Worm (Caenorhabditis elegans) whole organism, midembryonic: ENCODE data around the gene dmsr-13.

Source experiments
- T22C8.4 ChIP-seq: fragments of 200-800 bp; sonication (Bioruptor generic); IDR thresholded peaks from 2 replicates; pipeline ENCODE4 v1.3.6; 2022; ENCODE audit warnings: missing genetic modification characterization, missing compliant biosample characterization
- cog-1 ChIP-seq: sonication (generic microtip); optimal IDR thresholded peaks from 2 replicates; lab custom pipeline; 2016; ENCODE audit warnings: missing genetic modification characterization, missing compliant biosample characterization
- flt-1 ChIP-seq: fragments of 200-800 bp; sonication (Bioruptor generic); IDR thresholded peaks from 2 replicates; pipeline ENCODE4 v1.3.6; 2022; ENCODE audit warnings: missing genetic modification characterization, missing compliant biosample characterization
- klf-2 ChIP-seq: fragments of 200-800 bp; sonication (Bioruptor generic); conservative IDR thresholded peaks from 2 replicates; pipeline ENCODE4 v1.3.6; 2022; ENCODE audit warnings: missing genetic modification reagents, missing genetic modification characterization, missing compliant biosample characterization
- med-1 ChIP-seq: sonication (generic microtip); optimal IDR thresholded peaks from 2 replicates; lab custom pipeline; 2017; ENCODE audit warnings: missing genetic modification characterization, mild to moderate bottlenecking, missing compliant biosample characterization, antibody characterized with exemption, missing genetic modification reagents; ENCODE audit not compliant: insufficient read depth
- ref-1 ChIP-seq: fragments of 200-800 bp; sonication (Bioruptor generic); conservative IDR thresholded peaks from 2 replicates; pipeline ENCODE4 v1.3.6; 2022; ENCODE audit warnings: missing genetic modification reagents, missing genetic modification characterization, missing compliant biosample characterization
- tab-1 ChIP-seq: fragments of 200-800 bp; sonication (Bioruptor generic); IDR thresholded peaks from 2 replicates; pipeline ENCODE4 v1.3.6; 2022; ENCODE audit warnings: missing genetic modification characterization, missing compliant biosample characterization
- ztf-23 ChIP-seq: fragments of 200-800 bp; sonication (Bioruptor generic); IDR thresholded peaks from 2 replicates; pipeline ENCODE4 v1.3.6; 2022; ENCODE audit warnings: missing genetic modification reagents, missing genetic modification characterization, missing compliant biosample characterization
- ztf-29 ChIP-seq: fragments of 200-800 bp; sonication (Bioruptor generic); IDR thresholded peaks from 2 replicates; pipeline ENCODE4 v1.3.6; 2022; ENCODE audit warnings: missing genetic modification reagents, missing genetic modification characterization, missing compliant biosample characterization

DNA sequence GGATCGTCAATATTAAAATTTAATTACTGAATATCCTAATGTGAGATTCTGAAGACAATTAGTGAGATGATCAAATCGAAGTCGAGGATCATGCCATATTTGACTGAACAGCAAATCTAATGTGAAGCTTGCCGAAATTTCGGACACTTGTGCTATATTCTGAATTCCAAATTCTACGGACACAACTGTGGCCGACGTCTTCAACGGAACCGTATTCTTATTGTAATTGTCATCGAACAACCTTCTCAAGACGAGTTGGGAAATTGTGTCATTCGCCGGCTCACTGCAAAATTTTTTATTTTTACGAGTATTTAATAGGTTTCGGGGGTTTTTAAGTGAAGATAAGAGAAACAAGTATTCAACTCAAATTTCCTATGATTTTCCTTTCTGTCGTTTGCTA is 22.7 kb upstream of the dmsr-13 start, which contains the start of gene T15B7.1:
- TF ChIP-seq med-1 (GFP tag; lab: Kevin White, UChicago), result no peak
- no peak for TF ChIP-seq T22C8.4 (GFP tag; lab: Robert Waterston, UW)
- TF ChIP-seq ztf-23 (GFP tag; lab: Robert Waterston, UW), result no peak
- no peak for TF ChIP-seq flt-1 (GFP tag; lab: Robert Waterston, UW)
- no peak for TF ChIP-seq klf-2 (GFP tag; lab: Robert Waterston, UW)
- no peak for TF ChIP-seq ref-1 (GFP tag; lab: Robert Waterston, UW)
- no peak for TF ChIP-seq cog-1 (tag; lab: Kevin White, UChicago)
- no peak for TF ChIP-seq ztf-29 (GFP tag; lab: Robert Waterston, UW)
- no peak for TF ChIP-seq tab-1 (GFP tag; lab: Robert Waterston, UW)
